Worm (Caenorhabditis elegans) whole organism, young adult: Measurements from ENCODE around the gene jip-1.
A peak's percentile ranks its signal among the peaks of the same experiment; 100 is the strongest.

ENCODE experiments used
- B0019.2 ChIP-seq: fragments of 200-800 bp; sonication (Bioruptor generic); conservative IDR thresholded peaks from 2 replicates; pipeline ENCODE4 v1.3.6; 2022; ENCODE audit warnings: missing genetic modification reagents, missing genetic modification characterization, missing compliant biosample characterization
- C06A6.2 ChIP-seq: fragments of 200-800 bp; sonication (Bioruptor generic); conservative IDR thresholded peaks from 2 replicates; pipeline ENCODE4 v1.3.6; 2022; ENCODE audit warnings: missing genetic modification characterization, missing compliant biosample characterization
- F23B12.7 ChIP-seq: sonication (generic microtip); optimal IDR thresholded peaks from 2 replicates; lab custom pipeline; 2017; ENCODE audit warnings: missing genetic modification characterization, mild to moderate bottlenecking, missing compliant biosample characterization, antibody characterized with exemption, moderate library complexity; ENCODE audit not compliant: insufficient read depth
- F39B2.1 ChIP-seq: fragments of 200-800 bp; sonication (Bioruptor generic); IDR thresholded peaks from 2 replicates; pipeline ENCODE4 v1.3.6; 2022; ENCODE audit warnings: missing genetic modification reagents, missing genetic modification characterization, missing compliant biosample characterization
- F57A8.1 ChIP-seq: fragments of 200-800 bp; sonication (Bioruptor generic); optimal IDR thresholded peaks from 2 replicates; lab custom pipeline; 2018; ENCODE audit warnings: mild to moderate bottlenecking, missing genetic modification characterization, moderate library complexity, missing compliant biosample characterization
- F57C9.4 ChIP-seq: sonication (generic microtip); optimal IDR thresholded peaks from 2 replicates; lab custom pipeline; 2017; ENCODE audit warnings: mild to moderate bottlenecking, missing genetic modification characterization, missing compliant biosample characterization
- K11D2.4 ChIP-seq: fragments of 200-800 bp; sonication (Bioruptor generic); IDR thresholded peaks from 2 replicates; pipeline ENCODE4 v1.3.6; 2022; ENCODE audit warnings: missing genetic modification reagents, missing genetic modification characterization, missing compliant biosample characterization
- akir-1 ChIP-seq: fragments of 200-800 bp; sonication (Bioruptor generic); optimal IDR thresholded peaks from 2 replicates; lab custom pipeline; 2018; ENCODE audit warnings: mild to moderate bottlenecking, missing genetic modification characterization, moderate library complexity, missing compliant biosample characterization
- aptf-2 ChIP-seq: fragments of 200-800 bp; sonication (Bioruptor generic); conservative IDR thresholded peaks from 2 replicates; pipeline ENCODE4 v1.3.6; 2022; ENCODE audit warnings: missing genetic modification reagents, missing genetic modification characterization, missing compliant biosample characterization
- attf-3 ChIP-seq: fragments of 200-800 bp; sonication (Bioruptor generic); conservative IDR thresholded peaks from 2 replicates; pipeline ENCODE4 v1.3.6; 2022; ENCODE audit warnings: missing genetic modification reagents, missing genetic modification characterization, missing compliant biosample characterization
- bed-1 ChIP-seq: fragments of 200-800 bp; sonication (Bioruptor generic); IDR thresholded peaks from 2 replicates; pipeline ENCODE4 v1.3.6; 2022; ENCODE audit warnings: missing genetic modification reagents, missing genetic modification characterization, missing compliant biosample characterization
- bed-2 ChIP-seq: fragments of 200-800 bp; sonication (Bioruptor generic); IDR thresholded peaks from 2 replicates; pipeline ENCODE4 v1.3.6; 2022; ENCODE audit warnings: missing genetic modification reagents, missing genetic modification characterization, missing compliant biosample characterization
- ceh-79 ChIP-seq: sonication (generic microtip); optimal IDR thresholded peaks from 2 replicates; lab custom pipeline; 2017; ENCODE audit warnings: mild to moderate bottlenecking, missing genetic modification characterization, missing compliant biosample characterization
- chd-7 ChIP-seq: sonication (generic microtip); optimal IDR thresholded peaks from 2 replicates; lab custom pipeline; 2016; ENCODE audit warnings: mild to moderate bottlenecking, missing genetic modification characterization, moderate library complexity, missing compliant biosample characterization
- dox-1 ChIP-seq: fragments of 200-800 bp; sonication (Bioruptor generic); IDR thresholded peaks from 2 replicates; pipeline ENCODE4 v1.3.6; 2022; ENCODE audit warnings: missing genetic modification reagents, missing genetic modification characterization, missing compliant biosample characterization
- efl-1 ChIP-seq: fragments of 150-350 bp; optimal IDR thresholded peaks from 2 replicates; lab custom pipeline; 2014; ENCODE audit warnings: missing biosample characterization, missing genetic modification reagents, missing genetic modification characterization
- egl-44 ChIP-seq: fragments of 200-800 bp; sonication (Bioruptor generic); IDR thresholded peaks from 2 replicates; pipeline ENCODE4 v1.3.6; 2022; ENCODE audit warnings: missing genetic modification reagents, missing genetic modification characterization, missing compliant biosample characterization
- ekl-4 ChIP-seq: fragments of 200-800 bp; sonication (Bioruptor generic); IDR thresholded peaks from 2 replicates; pipeline ENCODE4 v1.3.6; 2022; ENCODE audit warnings: missing genetic modification reagents, missing genetic modification characterization, missing compliant biosample characterization
- gei-17 ChIP-seq: fragments of 200-800 bp; sonication (Bioruptor generic); optimal IDR thresholded peaks from 2 replicates; lab custom pipeline; 2018; ENCODE audit warnings: mild to moderate bottlenecking, missing genetic modification characterization, missing compliant biosample characterization
- hlh-26 ChIP-seq: fragments of 200-800 bp; sonication (Bioruptor generic); conservative IDR thresholded peaks from 2 replicates; pipeline ENCODE4 v1.3.6; 2022; ENCODE audit warnings: missing genetic modification reagents, missing genetic modification characterization, missing compliant biosample characterization
- hmg-1.2 ChIP-seq: fragments of 200-800 bp; sonication (Bioruptor generic); IDR thresholded peaks from 2 replicates; pipeline ENCODE4 v1.3.6; 2022; ENCODE audit warnings: missing genetic modification reagents, missing genetic modification characterization, missing compliant biosample characterization
- hmg-20 ChIP-seq: fragments of 200-800 bp; sonication (Bioruptor generic); IDR thresholded peaks from 2 replicates; pipeline ENCODE4 v1.3.6; 2022; ENCODE audit warnings: missing genetic modification reagents, missing genetic modification characterization, missing compliant biosample characterization
- let-526 ChIP-seq: fragments of 200-800 bp; sonication (Bioruptor generic); IDR thresholded peaks from 2 replicates; pipeline ENCODE4 v1.3.6; 2022; ENCODE audit warnings: missing genetic modification reagents, missing genetic modification characterization, missing compliant biosample characterization
- let-607 ChIP-seq, 2 experiments: fragments of 200-800 bp in 1 of 2; sonication (Bioruptor generic) in 1 of 2; sonication (generic microtip) in 1 of 2; optimal IDR thresholded peaks; 2 replicates each; lab custom pipeline; 2016 to 2018; ENCODE audit warnings: mild to moderate bottlenecking in 2 of 2, missing compliant biosample characterization in 2 of 2, missing genetic modification characterization in 2 of 2, moderate library complexity in 2 of 2, missing genotype in 1 of 2
- lin-54 ChIP-seq: fragments of 200-800 bp; sonication (Bioruptor generic); optimal IDR thresholded peaks from 2 replicates; lab custom pipeline; 2018; ENCODE audit warnings: mild to moderate bottlenecking, missing genetic modification characterization, missing compliant biosample characterization
- mxl-1 ChIP-seq: sonication (generic microtip); optimal IDR thresholded peaks from 2 replicates; lab custom pipeline; 2016; ENCODE audit warnings: missing genetic modification characterization, missing compliant biosample characterization
- nhr-27 ChIP-seq: fragments of 200-800 bp; sonication (Bioruptor generic); optimal IDR thresholded peaks from 2 replicates; lab custom pipeline; 2018; ENCODE audit warnings: mild to moderate bottlenecking, missing genetic modification characterization, moderate library complexity, missing compliant biosample characterization
- repo-1 ChIP-seq: sonication (generic microtip); optimal IDR thresholded peaks from 2 replicates; lab custom pipeline; 2017; ENCODE audit warnings: mild to moderate bottlenecking, missing genetic modification characterization, missing compliant biosample characterization
- rpc-1 ChIP-seq, 2 experiments: fragments of 150-350 bp in 1 of 2; sonication (generic microtip) in 1 of 2; optimal IDR thresholded peaks; 2 replicates each; lab custom pipeline; 2014 to 2018; ENCODE audit warnings: missing biosample characterization in 1 of 2, missing genetic modification characterization in 1 of 2, missing genetic modification reagents in 1 of 2, missing genotype in 1 of 2
- sdz-38 ChIP-seq: sonication (generic microtip); optimal IDR thresholded peaks from 2 replicates; lab custom pipeline; 2016; ENCODE audit warnings: missing genotype, missing genetic modification characterization, missing compliant biosample characterization
- snpc-3.4 ChIP-seq: sonication (generic microtip); optimal IDR thresholded peaks from 2 replicates; lab custom pipeline; 2017; ENCODE audit warnings: missing genetic modification characterization, mild to moderate bottlenecking, missing compliant biosample characterization, antibody characterized with exemption, moderate library complexity, missing genotype, missing genetic modification reagents
- snpc-4 ChIP-seq, 5 experiments: fragments of 150-350 bp in 1 of 5; sonication (generic microtip) in 4 of 5; optimal IDR thresholded peaks; 2 replicates each; lab custom pipeline; 2014 to 2018; ENCODE audit warnings: missing genetic modification characterization in 5 of 5, missing biosample characterization in 3 of 5, antibody characterized with exemption in 2 of 5, mild to moderate bottlenecking in 2 of 5, missing compliant biosample characterization in 2 of 5, missing genotype in 2 of 5, moderate library complexity in 2 of 5, missing genetic modification reagents in 1 of 5
- somi-1 ChIP-seq: fragments of 200-800 bp; sonication (Bioruptor generic); optimal IDR thresholded peaks from 2 replicates; lab custom pipeline; 2018; ENCODE audit warnings: mild to moderate bottlenecking, missing genetic modification characterization, missing compliant biosample characterization
- sptf-2 ChIP-seq: fragments of 200-800 bp; sonication (Bioruptor generic); optimal IDR thresholded peaks from 2 replicates; lab custom pipeline; 2018; ENCODE audit warnings: mild to moderate bottlenecking, missing genetic modification characterization, missing compliant biosample characterization
- tbp1 ChIP-seq: fragments of 200-800 bp; sonication (Bioruptor generic); optimal IDR thresholded peaks from 2 replicates; lab custom pipeline; 2018; ENCODE audit warnings: mild to moderate bottlenecking, missing genetic modification characterization, missing compliant biosample characterization
- xnd-1 ChIP-seq: sonication (generic microtip); optimal IDR thresholded peaks from 2 replicates; lab custom pipeline; 2016; ENCODE audit warnings: missing genotype, missing genetic modification reagents, missing genetic modification characterization, missing compliant biosample characterization
- zim-3 ChIP-seq: sonication (generic microtip); optimal IDR thresholded peaks from 2 replicates; lab custom pipeline; 2017; ENCODE audit warnings: mild to moderate bottlenecking, missing genetic modification characterization, moderate library complexity, missing compliant biosample characterization
- ztf-28 ChIP-seq: fragments of 200-800 bp; sonication (Bioruptor generic); IDR thresholded peaks from 2 replicates; pipeline ENCODE4 v1.3.6; 2022; ENCODE audit warnings: missing genetic modification reagents, missing genetic modification characterization, missing compliant biosample characterization

The jip-1 gene

DNA sequence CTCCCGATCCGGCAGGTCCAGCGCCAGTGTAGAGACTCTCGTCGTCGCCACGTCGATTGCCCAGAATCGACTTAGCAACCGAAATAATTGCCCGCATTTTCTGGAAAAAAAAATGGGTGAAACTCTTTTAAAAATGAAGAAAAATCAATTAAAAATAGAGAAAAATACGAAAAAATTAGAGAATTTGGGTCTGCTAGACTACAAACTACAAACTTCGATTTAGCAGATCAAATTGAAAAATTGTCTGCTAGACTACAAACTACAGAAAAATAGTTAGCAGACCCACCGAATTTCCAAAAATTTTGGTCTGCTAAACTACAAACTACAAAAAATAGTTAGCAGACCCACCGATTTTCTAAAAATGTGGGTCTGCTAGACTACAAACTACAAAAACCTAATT, 48.1 kb downstream of the jip-1 start, which contains the start of gene rog-1:
Gene rog-1, minus strand, starts transcription at position 101 of the 400 bp plus-strand sequence.
- no peak for TF ChIP-seq let-526 (GFP tag; lab: Robert Waterston, UW)
- TF ChIP-seq F57C9.4, result no peak
- no peak for TF ChIP-seq nhr-27 (tag; lab: Kevin White, UChicago)
- TF ChIP-seq akir-1 (GFP tag; lab: Kevin White, UChicago), result no peak
- TF ChIP-seq sdz-38, result no peak
- no peak for TF ChIP-seq F23B12.7 (tag; lab: Kevin White, UChicago)
- TF ChIP-seq mxl-1 (tag; lab: Kevin White, UChicago), result no peak
- no peak for TF ChIP-seq snpc-3.4 (tag; lab: Kevin White, UChicago)
- TF ChIP-seq chd-7, result no peak
- no peak for TF ChIP-seq rpc-1 (optimal IDR thresholded peaks at IDR 0.05; lab: Kevin White, UChicago)
- no peak for TF ChIP-seq rpc-1 (tag; optimal IDR thresholded peaks at IDR 0.05; lab: Kevin White, UChicago)
- TF ChIP-seq tbp1, result no peak
- TF ChIP-seq egl-44 (GFP tag; lab: Robert Waterston, UW), result no peak
- TF ChIP-seq hlh-26 (GFP tag; lab: Robert Waterston, UW), result no peak
- TF ChIP-seq somi-1, result no peak
- TF ChIP-seq xnd-1 (tag; lab: Kevin White, UChicago), result no peak
- TF ChIP-seq K11D2.4, result no peak
- TF ChIP-seq lin-54, result no peak
- TF ChIP-seq bed-1 (GFP tag; lab: Robert Waterston, UW), result no peak
- no peak for TF ChIP-seq C06A6.2 (GFP tag; lab: Robert Waterston, UW)

DNA sequence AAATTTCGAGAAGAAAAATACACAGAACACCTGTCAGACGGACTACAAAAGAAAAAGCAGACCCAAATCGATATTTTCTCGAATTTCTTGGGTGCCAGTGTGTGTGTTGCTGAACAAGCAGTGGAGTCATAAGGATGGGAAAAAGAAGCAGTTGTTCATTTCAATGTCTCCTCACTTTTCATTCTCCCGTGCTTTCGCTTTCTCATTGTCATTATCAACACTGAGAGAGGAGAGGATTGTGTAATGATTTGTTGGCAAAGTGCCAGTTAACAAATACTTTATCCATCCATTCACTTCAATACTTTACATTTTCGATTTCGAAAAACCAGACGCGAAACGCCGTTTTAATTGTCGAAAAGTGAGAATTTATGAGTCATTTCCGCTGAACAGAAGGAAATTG, 48.8 kb downstream of the jip-1 start:
- no peak for TF ChIP-seq aptf-2 (GFP tag; lab: Robert Waterston, UW)
- TF ChIP-seq let-526 (GFP tag; lab: Robert Waterston, UW), result no peak
- TF ChIP-seq bed-2 (GFP tag; lab: Robert Waterston, UW), result no peak
- TF ChIP-seq rpc-1 (optimal IDR thresholded peaks at IDR 0.05; lab: Kevin White, UChicago), result no peak
- no peak for TF ChIP-seq rpc-1 (tag; optimal IDR thresholded peaks at IDR 0.05; lab: Kevin White, UChicago)
- TF ChIP-seq B0019.2 (GFP tag; lab: Robert Waterston, UW), result no peak
- TF ChIP-seq snpc-4 (GFP tag; optimal IDR thresholded peaks at IDR 0.05; lab: Kevin White, UChicago), result no peak
- no peak for TF ChIP-seq snpc-4 (tag; optimal IDR thresholded peaks at IDR 0.05; lab: Kevin White, UChicago)
- TF ChIP-seq gei-17 (GFP tag; lab: Kevin White, UChicago), result no peak
- no peak for TF ChIP-seq F23B12.7 (tag; lab: Kevin White, UChicago)
- TF ChIP-seq ztf-28 (GFP tag; lab: Robert Waterston, UW), result no peak
- TF ChIP-seq F57A8.1, result no peak
- no peak for TF ChIP-seq ekl-4 (GFP tag; lab: Robert Waterston, UW)
- no peak for TF ChIP-seq F39B2.1 (GFP tag; lab: Robert Waterston, UW)
- TF ChIP-seq ceh-79 (tag; lab: Kevin White, UChicago), result no peak
- no peak for TF ChIP-seq repo-1 (tag; lab: Kevin White, UChicago)
- TF ChIP-seq sptf-2 (GFP tag; lab: Kevin White, UChicago), result no peak
- TF ChIP-seq, all 124 proteins: peak for 0

DNA sequence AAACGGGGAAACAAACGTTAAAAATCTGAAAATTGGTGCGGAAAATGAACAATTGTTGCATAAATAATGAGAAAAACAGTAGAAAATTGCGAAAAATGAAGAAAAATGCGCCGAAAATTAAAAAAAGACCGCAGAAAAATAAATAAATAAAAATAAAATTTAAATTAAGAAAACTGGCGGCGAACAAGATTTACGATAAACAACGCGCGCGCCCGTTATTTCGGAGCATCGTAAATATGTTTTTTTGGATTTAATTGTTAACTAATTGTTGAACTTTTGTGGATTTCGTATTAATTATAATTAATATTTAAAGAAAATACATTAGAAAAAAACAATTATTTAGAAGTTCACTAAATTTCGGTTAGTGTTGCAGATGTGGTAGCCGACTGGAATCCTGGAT, 50.0 kb downstream of the jip-1 start:
- TF ChIP-seq attf-3 (GFP tag; lab: Robert Waterston, UW), result peak; percentile 89
- no peak for TF ChIP-seq let-607 (tag; optimal IDR thresholded peaks at IDR 0.05; lab: Kevin White, UChicago)
- TF ChIP-seq dox-1 (GFP tag; lab: Robert Waterston, UW), result no peak
- no peak for TF ChIP-seq zim-3 (tag; lab: Kevin White, UChicago)
- no peak for TF ChIP-seq xnd-1 (tag; lab: Kevin White, UChicago)
- peak; percentile 4 for TF ChIP-seq efl-1 (GFP tag; lab: Kevin White, UChicago)
- TF ChIP-seq F39B2.1 (GFP tag; lab: Robert Waterston, UW), result no peak
- no peak for TF ChIP-seq hmg-20 (GFP tag; lab: Robert Waterston, UW)
- TF ChIP-seq hmg-1.2 (GFP tag; lab: Robert Waterston, UW), result no peak
- no peak for TF ChIP-seq F23B12.7 (tag; lab: Kevin White, UChicago)
- TF ChIP-seq mxl-1 (tag; lab: Kevin White, UChicago), result no peak
